Worm (Caenorhabditis elegans) whole organism, L2 larva: Measurements from ENCODE around the gene prx-3.

Source experiments
- F13H6.1 ChIP-seq: sonication (generic microtip); optimal IDR thresholded peaks from 2 replicates; lab custom pipeline; 2016; ENCODE audit warnings: missing genetic modification characterization, missing compliant biosample characterization
- R02D3.7 ChIP-seq: fragments of 150-350 bp; optimal IDR thresholded peaks from 2 replicates; lab custom pipeline; 2014; ENCODE audit warnings: missing biosample characterization, missing genetic modification characterization
- Y55F3AM.14 ChIP-seq: fragments of 200-800 bp; sonication (Bioruptor generic); optimal IDR thresholded peaks from 2 replicates; lab custom pipeline; 2018; ENCODE audit warnings: mild to moderate bottlenecking, missing genetic modification characterization, missing compliant biosample characterization
- ZK546.5 ChIP-seq: sonication (generic microtip); optimal IDR thresholded peaks from 2 replicates; lab custom pipeline; 2017; ENCODE audit warnings: missing biosample characterization, missing genetic modification characterization
- alr-1 ChIP-seq: fragments of 150-350 bp; optimal IDR thresholded peaks from 2 replicates; lab custom pipeline; 2014; ENCODE audit warnings: missing biosample characterization, missing genetic modification characterization
- aly-2 ChIP-seq: fragments of 150-350 bp; optimal IDR thresholded peaks from 2 replicates; lab custom pipeline; 2014; ENCODE audit warnings: missing biosample characterization, missing genetic modification characterization
- ama-1 ChIP-seq: fragments of 150-350 bp; optimal IDR thresholded peaks from 2 replicates; lab custom pipeline; 2018; ENCODE audit warnings: inconsistent platforms
- blmp-1 ChIP-seq: sonication (generic microtip); optimal IDR thresholded peaks from 2 replicates; lab custom pipeline; 2017; ENCODE audit warnings: missing genetic modification characterization, mild to moderate bottlenecking, missing compliant biosample characterization, antibody characterized with exemption, moderate library complexity; ENCODE audit not compliant: insufficient read depth
- ceh-16 ChIP-seq: fragments of 150-350 bp; optimal IDR thresholded peaks from 2 replicates; lab custom pipeline; 2014; ENCODE audit warnings: missing biosample characterization, missing genetic modification characterization
- ceh-82 ChIP-seq: fragments of 150-350 bp; optimal IDR thresholded peaks from 2 replicates; lab custom pipeline; 2014; ENCODE audit warnings: missing biosample characterization, missing genetic modification characterization
- crh-2 ChIP-seq: sonication (generic microtip); optimal IDR thresholded peaks from 2 replicates; lab custom pipeline; 2017; ENCODE audit warnings: missing biosample characterization, missing genetic modification characterization
- dmd-4 ChIP-seq: sonication (generic microtip); optimal IDR thresholded peaks from 2 replicates; lab custom pipeline; 2017; ENCODE audit warnings: missing biosample characterization, missing genetic modification characterization
- egl-27 ChIP-seq: sonication (generic microtip); optimal IDR thresholded peaks from 3 replicates; lab custom pipeline; 2017; ENCODE audit warnings: missing biosample characterization, missing genetic modification reagents, missing genetic modification characterization
- elt-3 ChIP-seq: sonication (generic microtip); optimal IDR thresholded peaks from 2 replicates; lab custom pipeline; 2017; ENCODE audit warnings: missing biosample characterization, missing genetic modification characterization
- fos-1 ChIP-seq: fragments of 150-350 bp; optimal IDR thresholded peaks from 2 replicates; lab custom pipeline; 2014; ENCODE audit warnings: missing biosample characterization, missing genetic modification characterization
- lin-11 ChIP-seq: fragments of 150-350 bp; sonication (generic microtip); optimal IDR thresholded peaks from 2 replicates; lab custom pipeline; 2014; ENCODE audit warnings: missing biosample characterization, missing genetic modification characterization, inconsistent platforms, mixed read lengths
- lin-13 ChIP-seq: fragments of 150-350 bp; optimal IDR thresholded peaks from 2 replicates; lab custom pipeline; 2014; ENCODE audit warnings: missing biosample characterization, missing genetic modification reagents, missing genetic modification characterization
- mab-5 ChIP-seq: fragments of 150-350 bp; optimal IDR thresholded peaks from 2 replicates; lab custom pipeline; 2014; ENCODE audit warnings: missing biosample characterization, missing genetic modification characterization
- mdl-1 ChIP-seq, 2 experiments: fragments of 150-350 bp in 1 of 2; sonication (generic microtip) in 1 of 2; optimal IDR thresholded peaks; 2 replicates each; lab custom pipeline; 2017; ENCODE audit warnings: missing biosample characterization in 2 of 2, missing genetic modification characterization in 2 of 2
- nhr-11 ChIP-seq: fragments of 150-350 bp; optimal IDR thresholded peaks from 2 replicates; lab custom pipeline; 2014; ENCODE audit warnings: missing biosample characterization, missing genetic modification characterization
- nhr-129 ChIP-seq: fragments of 150-350 bp; optimal IDR thresholded peaks from 2 replicates; lab custom pipeline; 2014; ENCODE audit warnings: missing biosample characterization, missing genetic modification characterization
- nhr-21 ChIP-seq: fragments of 150-350 bp; optimal IDR thresholded peaks from 2 replicates; lab custom pipeline; 2014; ENCODE audit warnings: missing biosample characterization, missing genetic modification characterization
- nhr-23 ChIP-seq: fragments of 150-350 bp; optimal IDR thresholded peaks from 2 replicates; lab custom pipeline; 2014; ENCODE audit warnings: missing biosample characterization, missing genetic modification reagents, missing genetic modification characterization
- nhr-25 ChIP-seq: fragments of 150-350 bp; sonication (generic microtip); optimal IDR thresholded peaks from 3 replicates; lab custom pipeline; 2014; ENCODE audit warnings: missing biosample characterization, missing genetic modification characterization
- nhr-77 ChIP-seq: fragments of 150-350 bp; optimal IDR thresholded peaks from 2 replicates; lab custom pipeline; 2014; ENCODE audit warnings: missing biosample characterization, missing genetic modification characterization
- skn-1 ChIP-seq: sonication (generic microtip); optimal IDR thresholded peaks from 2 replicates; lab custom pipeline; 2017; ENCODE audit warnings: missing biosample characterization, missing genetic modification characterization
- sma-9 ChIP-seq, 2 experiments: fragments of 150-350 bp in 1 of 2; sonication (generic microtip) in 1 of 2; optimal IDR thresholded peaks; 2 replicates each; lab custom pipeline; 2014 to 2016; ENCODE audit warnings: missing genetic modification characterization in 2 of 2, mild to moderate bottlenecking in 1 of 2, missing biosample characterization in 1 of 2, missing compliant biosample characterization in 1 of 2, missing genetic modification reagents in 1 of 2, moderate library complexity in 1 of 2
- snpc-4 ChIP-seq: fragments of 150-350 bp; optimal IDR thresholded peaks from 2 replicates; lab custom pipeline; 2014; ENCODE audit warnings: missing biosample characterization, missing genetic modification characterization
- unc-39 ChIP-seq: fragments of 150-350 bp; optimal IDR thresholded peaks from 2 replicates; lab custom pipeline; 2014; ENCODE audit warnings: missing biosample characterization, missing genetic modification characterization
- unc-55 ChIP-seq: fragments of 150-350 bp; sonication (generic microtip); optimal IDR thresholded peaks from 3 replicates; lab custom pipeline; 2014; ENCODE audit warnings: missing biosample characterization, missing genetic modification reagents, missing genetic modification characterization

The prx-3 gene

DNA sequence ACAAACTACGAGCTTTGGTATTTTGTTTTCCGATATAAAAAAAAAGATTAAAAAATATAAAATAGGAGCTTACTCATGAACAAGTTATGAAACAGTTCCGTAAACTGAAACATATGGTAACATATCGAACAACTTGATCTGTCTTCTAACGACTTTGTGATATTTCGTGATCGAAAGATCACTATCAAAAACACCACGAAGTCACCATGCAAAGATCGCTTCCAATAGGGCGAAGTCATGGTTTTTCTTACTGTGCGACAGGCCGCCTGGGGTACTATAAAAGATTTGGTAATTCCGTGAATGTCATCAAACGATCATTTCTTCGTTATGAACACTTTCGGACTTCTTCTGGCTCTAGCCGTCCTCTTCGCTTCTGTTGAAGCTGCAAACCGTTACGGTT lies 30.1 kb downstream of the prx-3 start, which contains the start of gene C45B2.3:
TSS of gene C45B2.3 (plus strand) at position 301 of the 400 bp plus-strand sequence.
- TF ChIP-seq ZK546.5 (tag; lab: Kevin White, UChicago) (no peak), crh-2 (tag; lab: Kevin White, UChicago) (no peak), ceh-16 (tag; lab: Kevin White, UChicago) (no peak), R02D3.7 (tag; lab: Kevin White, UChicago) (no peak), fos-1 (tag; lab: Kevin White, UChicago) (no peak), ama-1 (no peak), blmp-1 (tag; lab: Kevin White, UChicago) (no peak), lin-13 (GFP tag; lab: Kevin White, UChicago) (no peak), unc-39 (tag; lab: Kevin White, UChicago) (no peak), mab-5 (tag; lab: Kevin White, UChicago) (no peak), Y55F3AM.14 (GFP tag; lab: Kevin White, UChicago) (no peak), F13H6.1 (tag; lab: Kevin White, UChicago) (no peak), nhr-11 (tag; lab: Kevin White, UChicago) (no peak), skn-1 (tag; lab: Kevin White, UChicago) (no peak), mdl-1 (tag; optimal IDR thresholded peaks at IDR 0.05; lab: Kevin White, UChicago) (no peak)

- TF ChIP-seq nhr-21 (tag; lab: Kevin White, UChicago) = no peak
- peak; percentile 4 for TF ChIP-seq nhr-25 (tag; lab: Kevin White, UChicago)
- TF ChIP-seq nhr-129 (tag; lab: Kevin White, UChicago) = no peak
- no peak for TF ChIP-seq skn-1 (tag; lab: Kevin White, UChicago)
- TF ChIP-seq fos-1 (tag; lab: Kevin White, UChicago) = peak; percentile 52
- TF ChIP-seq sma-9 (GFP tag; optimal IDR thresholded peaks at IDR 0.05; lab: Kevin White, UChicago) = peak; percentile 52
- TF ChIP-seq sma-9 (tag; optimal IDR thresholded peaks at IDR 0.05; lab: Kevin White, UChicago) = no peak
- TF ChIP-seq, all 48 proteins: peak for 3
Observed at ce11 chrX:6081793-6082192, 30.9 kb downstream of the prx-3 start.

ce11 chrX:6075209-6075608 lies 37.5 kb downstream of the prx-3 start, which contains the start of gene lgc-58:
Gene lgc-58 (plus strand): TSS chrX:6075509.
- no peak for TF ChIP-seq lin-13 (GFP tag; lab: Kevin White, UChicago)
- TF ChIP-seq aly-2 (tag; lab: Kevin White, UChicago) = no peak
- no peak for TF ChIP-seq snpc-4
- no peak for TF ChIP-seq unc-39 (tag; lab: Kevin White, UChicago)
- TF ChIP-seq dmd-4 (tag; lab: Kevin White, UChicago) = no peak
- no peak for TF ChIP-seq lin-11 (tag; lab: Kevin White, UChicago)

DNA sequence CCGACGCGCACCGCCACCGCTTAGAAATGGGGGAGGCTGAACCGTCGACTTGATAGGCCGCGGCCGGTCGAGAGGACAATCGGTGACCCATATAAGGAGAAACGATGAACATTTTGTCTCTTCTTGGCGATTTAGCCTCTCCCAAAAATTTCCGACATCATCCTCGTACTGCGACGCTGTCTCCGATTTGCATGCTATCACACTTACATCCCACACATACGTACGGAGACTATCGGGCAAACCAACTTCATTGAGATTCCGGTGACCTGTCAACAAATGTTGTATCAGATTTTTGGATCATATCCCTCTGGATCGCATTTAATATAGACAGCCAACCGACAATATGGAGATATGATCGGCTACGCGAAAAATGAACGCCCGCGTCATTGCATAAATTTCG lies 46.1 kb downstream of the prx-3 start:
- TF ChIP-seq nhr-21 (tag; lab: Kevin White, UChicago) = peak; percentile 38
- TF ChIP-seq nhr-77 (tag; lab: Kevin White, UChicago) = no peak

ce11 chrX:6065936-6066452 lies 46.7 kb downstream of the prx-3 start, which contains the start of gene ptr-4:
Gene ptr-4 (minus strand): TSS chrX:6065986.
- TF ChIP-seq alr-1 (tag; lab: Kevin White, UChicago) = no peak
- TF ChIP-seq nhr-77 (tag; lab: Kevin White, UChicago) = no peak
- TF ChIP-seq ama-1 = no peak
- no peak for TF ChIP-seq nhr-129 (tag; lab: Kevin White, UChicago)
- no peak for TF ChIP-seq egl-27
- TF ChIP-seq F13H6.1 (tag; lab: Kevin White, UChicago) = no peak
- no peak for TF ChIP-seq blmp-1 (tag; lab: Kevin White, UChicago)
- TF ChIP-seq ceh-82 (tag; lab: Kevin White, UChicago) = no peak
- no peak for TF ChIP-seq elt-3
- TF ChIP-seq nhr-25 (tag; lab: Kevin White, UChicago) = no peak
- no peak for TF ChIP-seq lin-13 (GFP tag; lab: Kevin White, UChicago)
- no peak for TF ChIP-seq nhr-23 (tag; lab: Kevin White, UChicago)
- no peak for TF ChIP-seq ZK546.5 (tag; lab: Kevin White, UChicago)
- TF ChIP-seq unc-55 (GFP tag; lab: Kevin White, UChicago) = no peak
- no peak for TF ChIP-seq aly-2 (tag; lab: Kevin White, UChicago)
- TF ChIP-seq unc-39 (tag; lab: Kevin White, UChicago) = no peak
